Worm (Caenorhabditis elegans) whole organism, L4 larva: ENCODE results near the gene nhr-183.

ENCODE experiments used
- D1046.2 ChIP-seq: fragments of 200-800 bp; sonication (Bioruptor generic); IDR thresholded peaks from 2 replicates; pipeline ENCODE4 v1.3.6; 2022; ENCODE audit warnings: missing genetic modification characterization, missing compliant biosample characterization
- ceh-20 ChIP-seq: fragments of 200-800 bp; sonication (Bioruptor generic); IDR thresholded peaks from 2 replicates; pipeline ENCODE4 v1.3.6; 2022; ENCODE audit warnings: missing genetic modification reagents, missing genetic modification characterization, missing compliant biosample characterization
- fkh-10 ChIP-seq: fragments of 150-350 bp; optimal IDR thresholded peaks from 2 replicates; lab custom pipeline; 2014; ENCODE audit warnings: missing biosample characterization, missing genetic modification reagents, missing genetic modification characterization
- lin-1 ChIP-seq: fragments of 200-800 bp; sonication (Bioruptor generic); IDR thresholded peaks from 2 replicates; pipeline ENCODE4 v1.3.6; 2022; ENCODE audit warnings: missing genetic modification reagents, missing genetic modification characterization, missing compliant biosample characterization
- lin-29 ChIP-seq: fragments of 200-800 bp; sonication (Bioruptor generic); IDR thresholded peaks from 2 replicates; pipeline ENCODE4 v1.3.6; 2022; ENCODE audit warnings: missing genetic modification reagents, missing genetic modification characterization, missing compliant biosample characterization
- madf-9 ChIP-seq: fragments of 200-800 bp; sonication (Bioruptor generic); conservative IDR thresholded peaks from 2 replicates; pipeline ENCODE4 v1.3.6; 2022; ENCODE audit warnings: missing genetic modification reagents, missing genetic modification characterization, missing compliant biosample characterization
- mxl-3 ChIP-seq: fragments of 200-800 bp; sonication (Bioruptor generic); optimal IDR thresholded peaks from 2 replicates; lab custom pipeline; 2018; ENCODE audit warnings: mild to moderate bottlenecking, missing genetic modification characterization, missing compliant biosample characterization
- nhr-11 ChIP-seq: fragments of 150-350 bp; optimal IDR thresholded peaks from 2 replicates; lab custom pipeline; 2014; ENCODE audit warnings: missing biosample characterization, missing genetic modification characterization
- nhr-111 ChIP-seq: fragments of 200-800 bp; sonication (Bioruptor generic); optimal IDR thresholded peaks from 2 replicates; lab custom pipeline; 2018; ENCODE audit warnings: mild to moderate bottlenecking, missing genetic modification characterization, missing compliant biosample characterization
- nhr-237 ChIP-seq: sonication (generic microtip); optimal IDR thresholded peaks from 2 replicates; lab custom pipeline; 2017; ENCODE audit warnings: missing biosample characterization, missing genetic modification characterization
- nhr-77 ChIP-seq: fragments of 150-350 bp; optimal IDR thresholded peaks from 2 replicates; lab custom pipeline; 2014; ENCODE audit warnings: missing biosample characterization, missing genetic modification characterization
- pqm-1 ChIP-seq: sonication (generic microtip); optimal IDR thresholded peaks from 2 replicates; lab custom pipeline; 2017; ENCODE audit warnings: missing biosample characterization, missing genetic modification characterization
- unc-39 ChIP-seq: sonication (generic microtip); optimal IDR thresholded peaks from 2 replicates; lab custom pipeline; 2017; ENCODE audit warnings: missing biosample characterization, missing genetic modification characterization
- unc-62 ChIP-seq, 3 experiments: fragments of 150-350 bp in 1 of 3; sonication (generic microtip); optimal IDR thresholded peaks in 2 of 3; peaks in 1 of 3; 1 replicate in 1 of 3; 2 replicates in 2 of 3; lab custom pipeline; 2014 to 2017; ENCODE audit warnings: missing biosample characterization in 3 of 3, missing genetic modification characterization in 3 of 3, missing genetic modification reagents in 3 of 3, missing genotype in 1 of 3

DNA sequence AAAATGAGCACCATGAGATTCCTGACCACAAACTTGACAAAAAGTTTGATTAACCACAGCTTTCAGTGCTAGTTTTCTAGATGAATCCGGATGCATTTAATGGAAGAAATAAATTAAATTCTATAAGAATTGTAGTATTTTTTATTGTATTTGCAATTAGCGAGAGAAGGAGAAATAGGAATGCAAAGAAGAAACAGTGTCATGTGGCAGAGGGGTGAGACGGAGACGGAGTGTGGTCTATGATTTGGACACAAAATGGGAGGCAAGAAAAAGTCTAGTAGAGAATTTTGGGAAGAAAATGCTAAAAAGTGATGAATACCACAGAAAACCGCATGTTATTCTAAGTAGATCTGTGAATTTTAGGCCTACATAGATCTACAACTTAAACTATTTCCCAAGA is 13.6 kb upstream of the nhr-183 start, which contains the start of gene nhr-59:
- TF ChIP-seq pqm-1 (peak; percentile 17), lin-29 (GFP tag; lab: Robert Waterston, UW) (no peak), D1046.2 (GFP tag; lab: Robert Waterston, UW) (no peak), unc-39 (tag; lab: Kevin White, UChicago) (no peak), lin-1 (GFP tag; lab: Robert Waterston, UW) (no peak), fkh-10 (GFP tag; lab: Kevin White, UChicago) (no peak), ceh-20 (GFP tag; lab: Robert Waterston, UW) (no peak), unc-62 (GFP tag; optimal IDR thresholded peaks at IDR 0.05 in 1 of 2; lab: Kevin White, UChicago) (no peak), unc-62 (tag; optimal IDR thresholded peaks at IDR 0.05; lab: Kevin White, UChicago) (no peak), nhr-11 (tag; lab: Kevin White, UChicago) (no peak), nhr-237 (tag; lab: Kevin White, UChicago) (no peak), nhr-111 (GFP tag; lab: Kevin White, UChicago) (no peak), mxl-3 (GFP tag; lab: Kevin White, UChicago) (no peak), nhr-77 (tag; lab: Kevin White, UChicago) (no peak), madf-9 (no peak)
